Fruit fly (Drosophila melanogaster) whole organism, embryonic: Measurements from ENCODE around the gene scpr-A.

Source experiments
- Awh ChIP-seq: fragments of 200-800 bp; sonication (Bioruptor generic); IDR thresholded peaks from 2 replicates; pipeline ENCODE4, ENCODE4 v1.3.6; 2022; ENCODE audit warnings: missing biosample characterization, missing genetic modification characterization
- Blimp-1 ChIP-seq: fragments of 200-800 bp; sonication (Bioruptor generic); optimal IDR thresholded peaks from 3 replicates; lab custom pipeline; 2018; ENCODE audit warnings: missing biosample characterization, missing genetic modification characterization, mild to moderate bottlenecking, moderate library complexity, missing genetic modification reagents
- CG10209 ChIP-seq: fragments of 200-800 bp; sonication (Bioruptor generic); optimal IDR thresholded peaks from 3 replicates; lab custom pipeline; 2017; ENCODE audit warnings: missing biosample characterization, mild to moderate bottlenecking, missing genetic modification characterization, missing genetic modification reagents
- CG10565 ChIP-seq: fragments of 200-800 bp; sonication (Bioruptor generic); optimal IDR thresholded peaks from 3 replicates; lab custom pipeline; 2016; ENCODE audit warnings: missing biosample characterization, mild to moderate bottlenecking, missing genetic modification characterization
- CG10959 ChIP-seq: fragments of 200-800 bp; sonication (Bioruptor generic); IDR thresholded peaks from 2 replicates; pipeline ENCODE4 v1.3.6; 2022; ENCODE audit warnings: missing biosample characterization, missing genetic modification characterization
- CG10979 ChIP-seq: fragments of 200-800 bp; sonication (Bioruptor generic); optimal IDR thresholded peaks from 2 replicates; lab custom pipeline; 2018; ENCODE audit warnings: missing biosample characterization, mild to moderate bottlenecking, missing genetic modification characterization, moderate library complexity
- CG11504 ChIP-seq: fragments of 200-800 bp; sonication (Bioruptor generic); optimal IDR thresholded peaks from 3 replicates; lab custom pipeline; 2019; ENCODE audit warnings: missing biosample characterization, mild to moderate bottlenecking, missing genetic modification characterization, moderate library complexity
- CG12299 ChIP-seq: fragments of 200-800 bp; sonication (Bioruptor generic); optimal IDR thresholded peaks from 2 replicates; lab custom pipeline; 2018; ENCODE audit warnings: missing biosample characterization, mild to moderate bottlenecking, missing genetic modification characterization
- CG13775 ChIP-seq: fragments of 200-800 bp; sonication (Bioruptor generic); optimal IDR thresholded peaks from 3 replicates; lab custom pipeline; 2017; ENCODE audit warnings: missing biosample characterization, mild to moderate bottlenecking, missing genetic modification characterization
- CG15479 ChIP-seq: fragments of 200-800 bp; sonication (Bioruptor generic); optimal IDR thresholded peaks from 3 replicates; lab custom pipeline; 2019; ENCODE audit warnings: missing biosample characterization, mild to moderate bottlenecking, missing genetic modification characterization, moderate library complexity
- CG17385 ChIP-seq: fragments of 200-800 bp; sonication (Bioruptor generic); optimal IDR thresholded peaks from 3 replicates; lab custom pipeline; 2018; ENCODE audit warnings: missing biosample characterization, mild to moderate bottlenecking, missing genetic modification characterization
- CG17612 ChIP-seq: fragments of 200-800 bp; sonication (Bioruptor generic); IDR thresholded peaks from 2 replicates; pipeline ENCODE4 v1.3.6; 2022; ENCODE audit warnings: missing biosample characterization, missing genetic modification characterization
- CG18262 ChIP-seq: fragments of 200-800 bp; optimal IDR thresholded peaks from 3 replicates; lab custom pipeline; 2019; ENCODE audit warnings: missing biosample characterization, mild to moderate bottlenecking, missing genetic modification characterization, moderate library complexity
- CG1832 ChIP-seq: fragments of 200-800 bp; sonication (Bioruptor generic); optimal IDR thresholded peaks from 2 replicates; lab custom pipeline; 2017; ENCODE audit warnings: missing biosample characterization, mild to moderate bottlenecking, missing genetic modification characterization, inconsistent platforms
- CG18599 ChIP-seq: fragments of 200-800 bp; sonication (Bioruptor generic); optimal IDR thresholded peaks from 3 replicates; lab custom pipeline; 2017; ENCODE audit warnings: missing biosample characterization, missing genetic modification characterization, mild to moderate bottlenecking, moderate library complexity, missing genetic modification reagents
- CG18619 ChIP-seq: fragments of 200-800 bp; sonication (Bioruptor generic); optimal IDR thresholded peaks from 3 replicates; lab custom pipeline; 2017; ENCODE audit warnings: missing biosample characterization, mild to moderate bottlenecking, missing genetic modification characterization
- CG3995 ChIP-seq: fragments of 200-800 bp; sonication (Bioruptor generic); optimal IDR thresholded peaks from 3 replicates; lab custom pipeline; 2016; ENCODE audit warnings: missing biosample characterization, missing genetic modification characterization
- CG43689 ChIP-seq: fragments of 200-800 bp; sonication (Bioruptor generic); IDR thresholded peaks from 2 replicates; pipeline ENCODE4 v1.3.6; 2022; ENCODE audit warnings: missing biosample characterization, missing genetic modification characterization
- CG4820 ChIP-seq: fragments of 200-800 bp; sonication (Bioruptor generic); optimal IDR thresholded peaks from 3 replicates; lab custom pipeline; 2016; ENCODE audit warnings: missing biosample characterization, missing genetic modification characterization
- CG6254 ChIP-seq: fragments of 200-800 bp; sonication (Bioruptor generic); optimal IDR thresholded peaks from 3 replicates; lab custom pipeline; 2017; ENCODE audit warnings: mild to moderate bottlenecking, missing biosample characterization, missing genetic modification reagents, missing genetic modification characterization
- CG7357 ChIP-seq: fragments of 200-800 bp; sonication (Bioruptor generic); IDR thresholded peaks from 3 replicates; pipeline ENCODE4 v1.3.6; 2022; ENCODE audit warnings: missing biosample characterization, missing genetic modification characterization
- CG7372 ChIP-seq: fragments of 200-800 bp; sonication (Bioruptor generic); IDR thresholded peaks from 2 replicates; pipeline ENCODE4 v1.3.6; 2022; ENCODE audit warnings: missing biosample characterization, missing genetic modification characterization
- CG7745 ChIP-seq: fragments of 200-800 bp; sonication (Bioruptor generic); optimal IDR thresholded peaks from 2 replicates; lab custom pipeline; 2018; ENCODE audit warnings: missing biosample characterization, mild to moderate bottlenecking, missing genetic modification characterization, moderate library complexity
- CG7928 ChIP-seq: fragments of 200-800 bp; sonication (Bioruptor generic); optimal IDR thresholded peaks from 2 replicates; lab custom pipeline; 2017; ENCODE audit warnings: missing biosample characterization, mild to moderate bottlenecking, missing genetic modification characterization
- CG8765 ChIP-seq: fragments of 200-800 bp; sonication (Bioruptor generic); IDR thresholded peaks from 2 replicates; pipeline ENCODE4 v1.3.6; 2022; ENCODE audit warnings: missing biosample characterization, missing genetic modification characterization
- Dad ChIP-seq: fragments of 200-800 bp; sonication (Bioruptor generic); optimal IDR thresholded peaks from 3 replicates; lab custom pipeline; 2016; ENCODE audit warnings: missing biosample characterization, missing genetic modification characterization
- Hand ChIP-seq: fragments of 200-800 bp; sonication (Bioruptor generic); optimal IDR thresholded peaks from 2 replicates; lab custom pipeline; 2017; ENCODE audit warnings: mild to moderate bottlenecking, missing biosample characterization, missing genetic modification reagents, missing genetic modification characterization
- Jarid2 ChIP-seq: fragments of 200-800 bp; sonication (Bioruptor generic); optimal IDR thresholded peaks from 3 replicates; lab custom pipeline; 2017; ENCODE audit warnings: mild to moderate bottlenecking, missing biosample characterization, missing genetic modification reagents, missing genetic modification characterization
- Lim3 ChIP-seq: fragments of 200-800 bp; sonication (Bioruptor generic); IDR thresholded peaks from 2 replicates; pipeline ENCODE4 v1.3.6; 2022; ENCODE audit warnings: missing biosample characterization, missing genetic modification characterization
- Med ChIP-seq: fragments of 200-800 bp; sonication (Bioruptor generic); peaks from one replicate; lab custom pipeline; 2016; ENCODE audit warnings: missing biosample characterization, missing genetic modification characterization, mild to moderate bottlenecking, inconsistent platforms, moderate library complexity
- Neu2 ChIP-seq: fragments of 200-800 bp; sonication (Bioruptor generic); optimal IDR thresholded peaks from 3 replicates; lab custom pipeline; 2016; ENCODE audit warnings: missing biosample characterization, missing genetic modification characterization, borderline replicate concordance
- Rfx ChIP-seq: fragments of 200-800 bp; sonication (Bioruptor generic); IDR thresholded peaks from 2 replicates; pipeline ENCODE4 v1.3.6; 2022; ENCODE audit warnings: missing biosample characterization, missing genetic modification characterization
- Rx ChIP-seq: fragments of 200-800 bp; sonication (Bioruptor generic); IDR thresholded peaks from 2 replicates; pipeline ENCODE4 v1.3.6; 2022; ENCODE audit warnings: missing biosample characterization, missing genetic modification characterization
- Sox102F ChIP-seq: fragments of 200-800 bp; sonication (Bioruptor generic); optimal IDR thresholded peaks from 2 replicates; lab custom pipeline; 2018; ENCODE audit warnings: missing biosample characterization, mild to moderate bottlenecking, missing genetic modification characterization, moderate library complexity
- cas ChIP-seq: fragments of 200-800 bp; sonication (Bioruptor generic); IDR thresholded peaks from 2 replicates; pipeline ENCODE4 v1.3.6; 2022; ENCODE audit warnings: missing biosample characterization, missing genetic modification characterization
- chm ChIP-seq: fragments of 200-800 bp; sonication (Bioruptor generic); IDR thresholded peaks from 2 replicates; pipeline ENCODE4 v1.3.6; 2022; ENCODE audit warnings: missing biosample characterization, missing genetic modification characterization
- croc ChIP-seq: fragments of 200-800 bp; sonication (Bioruptor generic); conservative IDR thresholded peaks from 3 replicates; pipeline ENCODE4 v1.3.6; 2022; ENCODE audit warnings: missing biosample characterization, missing genetic modification characterization
- da ChIP-seq: fragments of 200-800 bp; sonication (Bioruptor generic); optimal IDR thresholded peaks from 2 replicates; lab custom pipeline; 2016; ENCODE audit warnings: missing biosample characterization, missing genetic modification characterization
- danr ChIP-seq: fragments of 200-800 bp; sonication (Bioruptor generic); IDR thresholded peaks from 2 replicates; pipeline ENCODE4 v1.3.6; 2022; ENCODE audit warnings: missing biosample characterization, missing genetic modification characterization
- gcm2 ChIP-seq: fragments of 200-800 bp; sonication (Bioruptor generic); optimal IDR thresholded peaks from 2 replicates; lab custom pipeline; 2016; ENCODE audit warnings: missing biosample characterization, missing genetic modification characterization
- gt ChIP-seq: fragments of 200-800 bp; sonication (Bioruptor generic); IDR thresholded peaks from 2 replicates; pipeline ENCODE4 v1.3.6; 2022; ENCODE audit warnings: missing biosample characterization, missing genetic modification characterization
- h ChIP-seq: fragments of >200 bp; optimal IDR thresholded peaks from 2 replicates; lab custom pipeline; 2017
- lmd ChIP-seq: fragments of 200-800 bp; sonication (Bioruptor generic); IDR thresholded peaks from 2 replicates; pipeline ENCODE4 v1.3.6; 2022; ENCODE audit warnings: missing biosample characterization, missing genetic modification characterization
- maf-S ChIP-seq: fragments of 200-800 bp; sonication (Bioruptor generic); optimal IDR thresholded peaks from 2 replicates; lab custom pipeline; 2016; ENCODE audit warnings: missing biosample characterization, missing genetic modification characterization
- pb ChIP-seq: fragments of 200-800 bp; sonication (Bioruptor generic); optimal IDR thresholded peaks from 3 replicates; lab custom pipeline; 2016; ENCODE audit warnings: missing biosample characterization, missing genetic modification characterization
- shn ChIP-seq: fragments of 200-800 bp; sonication (Bioruptor generic); optimal IDR thresholded peaks from 3 replicates; lab custom pipeline; 2016; ENCODE audit warnings: missing biosample characterization, missing genetic modification characterization
- so ChIP-seq: fragments of 200-800 bp; sonication (Bioruptor generic); IDR thresholded peaks from 3 replicates; pipeline ENCODE4 v1.3.6; 2022; ENCODE audit warnings: missing biosample characterization, missing genetic modification characterization
- ssp ChIP-seq: fragments of 200-800 bp; sonication (Bioruptor generic); IDR thresholded peaks from 2 replicates; pipeline ENCODE4 v1.3.6; 2022; ENCODE audit warnings: missing biosample characterization, missing genetic modification characterization
- wdn ChIP-seq: fragments of 200-800 bp; sonication (Bioruptor generic); IDR thresholded peaks from 2 replicates; pipeline ENCODE4 v1.3.6; 2022; ENCODE audit warnings: missing biosample characterization, missing genetic modification characterization

The scpr-A gene

DNA sequence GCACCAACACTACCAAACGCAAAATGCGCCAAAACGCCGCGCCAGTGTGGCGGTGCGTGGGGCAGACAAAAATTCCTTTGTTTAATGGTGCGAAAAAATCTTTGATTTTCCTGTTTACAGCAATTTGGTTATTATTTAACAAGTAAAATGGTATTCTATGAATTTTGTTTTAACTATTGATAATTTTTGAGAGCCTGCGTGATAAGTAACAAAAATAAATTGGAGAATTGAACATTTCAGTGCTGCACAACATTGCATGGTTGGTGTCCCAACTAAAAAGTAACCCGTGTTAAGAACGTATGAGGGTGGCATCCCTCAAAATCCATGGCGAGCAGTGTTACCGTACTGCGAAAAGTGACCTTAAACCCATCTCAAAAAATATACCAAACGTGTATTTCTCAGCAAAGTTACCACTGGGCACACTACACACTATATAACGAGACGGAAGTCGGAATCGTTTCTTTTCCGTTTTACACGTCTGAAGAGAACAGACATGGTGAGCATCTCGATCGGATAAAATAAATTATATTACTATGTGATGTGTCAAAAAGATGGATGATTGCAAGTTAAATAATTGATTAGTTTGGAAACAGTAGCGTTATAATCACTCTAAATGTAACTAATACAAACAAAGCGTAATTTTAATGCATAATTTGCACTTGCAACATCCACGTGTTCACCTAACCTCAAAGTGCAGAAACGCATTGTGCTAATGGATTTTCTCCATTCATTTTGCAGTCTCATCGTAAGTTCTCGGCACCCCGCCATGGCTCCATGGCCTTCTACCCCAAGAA, 19.3 kb upstream of the scpr-A start, which contains the start of the genes CG6693 and RpL3 (continued):
- TF ChIP-seq chm = peak; percentile 94
- no peak for TF ChIP-seq h (lab: Kevin White, UChicago)
- peak; percentile 52 for TF ChIP-seq shn (GFP tag; lab: Kevin White, UChicago)
- peak; percentile 83 for TF ChIP-seq CG12299 (tag; lab: Kevin White, UChicago)
- TF ChIP-seq CG10209 (GFP tag; lab: Kevin White, UChicago) = peak; percentile 69
- peak; percentile 77 for TF ChIP-seq Hand (GFP tag; lab: Kevin White, UChicago)
- peak; percentile 85 for TF ChIP-seq Jarid2 (GFP tag; lab: Kevin White, UChicago)
- peak; percentile 56 for TF ChIP-seq ssp (GFP tag; lab: Robert Waterston, UW)
- TF ChIP-seq danr (GFP tag; lab: Robert Waterston, UW) = no peak
- peak; percentile 80 for TF ChIP-seq CG18619
- no peak for TF ChIP-seq gt (GFP tag; lab: Robert Waterston, UW)
- peak; percentile 73 for TF ChIP-seq Dad (GFP tag; lab: Kevin White, UChicago)
- peak; percentile 72 for TF ChIP-seq CG18599 (GFP tag; lab: Kevin White, UChicago)
- peak; percentile 54 for TF ChIP-seq CG4820 (GFP tag; lab: Kevin White, UChicago)
- peak; percentile 64 for TF ChIP-seq CG15479 (GFP tag; lab: Kevin White, UChicago)
- peak; percentile 45 for TF ChIP-seq CG6254
- no peak for TF ChIP-seq da
- peak; percentile 88 for TF ChIP-seq CG17385 (GFP tag; lab: Kevin White, UChicago)
- TF ChIP-seq CG10565 (GFP tag; lab: Kevin White, UChicago) = no peak
- TF ChIP-seq CG7928 (GFP tag; lab: Kevin White, UChicago) = peak; percentile 97
- TF ChIP-seq CG10959 (GFP tag; lab: Robert Waterston, UW) = peak; percentile 40; the same call in 1 of the 2 replicates
- peak; percentile 52 for TF ChIP-seq pb (GFP tag; lab: Kevin White, UChicago)
- TF ChIP-seq Awh = peak; percentile 84; the same call in 1 of the 2 replicates
- no peak for TF ChIP-seq Lim3 (GFP tag; lab: Robert Waterston, UW)
- peak; percentile 78; the same call in 2 of the 3 replicates for TF ChIP-seq so
- no peak for TF ChIP-seq croc (GFP tag; lab: Robert Waterston, UW)
- peak; percentile 36; the same call in 1 of the 2 replicates for TF ChIP-seq Rx (GFP tag; lab: Robert Waterston, UW)
- no peak for TF ChIP-seq Sox102F (GFP tag; lab: Kevin White, UChicago)
- peak; percentile 52; the same call in 1 of the 2 replicates for TF ChIP-seq wdn (GFP tag; lab: Robert Waterston, UW)
- TF ChIP-seq CG43689 (GFP tag; lab: Robert Waterston, UW) = no peak
- TF ChIP-seq CG1832 (GFP tag; lab: Kevin White, UChicago) = no peak
- peak; percentile 69 for TF ChIP-seq CG18262
- peak; percentile 67 for TF ChIP-seq CG11504
- TF ChIP-seq Med (GFP tag; lab: Kevin White, UChicago) = peak; percentile 98
- TF ChIP-seq cas (GFP tag; lab: Robert Waterston, UW) = peak; percentile 55; the same call in 1 of the 2 replicates
- TF ChIP-seq CG17612 = 0 out of 2 replicates have a peak, but pooled peaks have one; percentile 61
- peak; percentile 66 for TF ChIP-seq gcm2 (GFP tag; lab: Kevin White, UChicago)
- peak; percentile 82 for TF ChIP-seq Rfx
- TF ChIP-seq maf-S (GFP tag; lab: Kevin White, UChicago) = no peak
- peak; percentile 26 for TF ChIP-seq Neu2
- TF ChIP-seq CG13775 (GFP tag; lab: Kevin White, UChicago) = peak; percentile 74
- no peak for TF ChIP-seq CG8765 (GFP tag; lab: Robert Waterston, UW)
- TF ChIP-seq CG7357 (GFP tag; lab: Robert Waterston, UW) = 0 out of 3 replicates have a peak, but pooled peaks have one; percentile 24
- peak; percentile 39 for TF ChIP-seq CG7745
- TF ChIP-seq lmd (GFP tag; lab: Robert Waterston, UW) = no peak; the same call in 1 of the 2 replicates
- peak; percentile 64 for TF ChIP-seq CG10979 (tag; lab: Kevin White, UChicago)
- TF ChIP-seq Blimp-1 (GFP tag; lab: Kevin White, UChicago) = peak; percentile 44
- peak; percentile 58 for TF ChIP-seq CG3995 (GFP tag; lab: Kevin White, UChicago)
- TF ChIP-seq CG7372 (GFP tag; lab: Robert Waterston, UW) = no peak
